Worm (Caenorhabditis elegans): ENCODE measurements around the gene srw-2.

The srw-2 gene

DNA sequence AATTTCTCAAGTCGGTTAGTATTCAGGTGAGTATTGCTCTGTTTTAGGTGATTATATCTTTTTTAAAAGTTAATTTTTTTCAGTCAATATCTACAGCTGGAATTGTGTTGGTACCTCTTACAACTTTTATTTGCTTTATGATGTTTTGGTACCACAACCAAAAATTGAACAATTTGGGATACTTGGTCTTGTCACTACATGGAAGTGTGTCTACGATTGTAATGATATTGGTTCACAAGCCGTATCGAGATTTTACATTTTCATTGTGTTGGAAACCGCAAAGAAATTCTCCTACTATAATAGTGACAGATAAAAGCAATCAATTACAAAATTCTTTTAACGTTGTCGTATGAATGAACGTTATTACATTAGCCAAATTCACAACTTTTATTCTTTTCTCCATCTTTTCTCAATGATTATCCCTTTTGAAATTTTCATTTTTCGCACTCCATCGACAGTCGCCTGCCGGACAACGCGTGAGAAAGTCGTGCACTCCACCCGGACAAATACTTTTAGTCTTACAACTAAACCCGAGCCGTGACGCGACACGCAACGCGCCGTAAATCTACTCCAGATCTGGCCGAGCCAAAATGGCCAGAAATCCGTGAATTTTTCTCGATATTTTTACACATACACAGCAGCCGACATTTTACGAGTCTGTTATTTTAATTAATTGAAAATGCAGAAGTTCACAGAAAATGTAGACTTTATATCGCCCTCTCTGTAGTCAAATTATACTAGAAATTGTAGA, 41.3 kb downstream of the srw-2 start:
- TF ChIP-seq B0310.2 (tag; optimal IDR thresholded peaks at IDR 0.05) (no peak), ets-7 (tag; optimal IDR thresholded peaks at IDR 0.05) (no peak)

DNA sequence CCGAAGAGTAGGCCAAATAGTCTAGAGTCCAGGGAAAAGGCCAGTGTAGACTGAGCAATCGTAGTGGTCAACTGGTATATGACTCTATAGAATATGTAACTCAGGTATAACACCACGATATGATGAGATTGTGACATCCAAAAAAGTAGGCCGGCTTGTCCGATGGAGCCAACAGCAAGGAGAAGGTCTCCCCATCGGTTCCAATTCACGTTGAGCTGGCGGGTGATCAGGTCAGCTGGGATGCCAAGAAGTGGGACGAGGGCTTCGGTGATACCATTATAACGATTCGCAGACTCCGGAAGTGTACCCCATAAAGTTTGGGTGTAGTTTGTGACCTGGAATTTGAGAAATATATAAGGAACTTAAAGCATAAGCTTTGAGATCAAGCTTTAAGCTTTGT, 42.3 kb downstream of the srw-2 start:
- TF ChIP-seq aly-1 (tag; optimal IDR thresholded peaks at IDR 0.05) (no peak), tra-4 (tag; optimal IDR thresholded peaks at IDR 0.05) (no peak), pes-1 (GFP tag; IDR thresholded peaks at IDR 0.05) (no peak)

ce11 chrV:2875422-2875821, 44.7 kb downstream of the srw-2 start, which contains the start of gene folt-2:
folt-2 (minus strand) TSS chrV:2875600.
- TF ChIP-seq ets-7 (tag; optimal IDR thresholded peaks at IDR 0.05) (no peak), tbx-11 (GFP tag; IDR thresholded peaks at IDR 0.05) (0 out of 2 replicates have a peak, but pooled peaks have one; percentile 16)

- TF ChIP-seq hmbx-1 (tag; optimal IDR thresholded peaks at IDR 0.05) = no peak
Observed at ce11 chrV:2876188-2876831, 45.6 kb downstream of the srw-2 start.

DNA sequence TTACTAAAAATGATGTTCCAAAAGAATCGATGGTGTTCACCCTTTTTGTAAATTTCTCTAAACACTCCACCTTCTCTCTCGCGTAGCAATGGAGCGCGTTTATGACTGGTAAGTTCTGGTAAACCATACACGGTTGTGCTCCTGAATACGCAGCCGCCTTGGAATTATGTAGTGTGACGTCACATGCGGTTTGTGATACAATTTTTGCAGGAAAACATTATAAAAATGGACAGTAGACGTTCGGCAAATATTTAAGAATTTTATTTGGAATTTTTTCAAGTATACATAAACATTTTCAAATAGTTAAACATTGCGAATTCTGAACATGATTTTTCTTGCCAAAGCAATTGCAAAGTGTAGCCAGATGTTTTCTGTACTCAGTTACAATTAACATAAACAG, 46.8 kb downstream of the srw-2 start, which contains the start of gene F37B4.10:
Gene F37B4.10 (minus strand): TSS at position 101 of the 400 bp plus-strand sequence.
- no peak for TF ChIP-seq aly-1 (tag; optimal IDR thresholded peaks at IDR 0.05)
- no peak for TF ChIP-seq tbx-11 (GFP tag; IDR thresholded peaks at IDR 0.05)
- TF ChIP-seq hmg-4 (GFP tag; optimal IDR thresholded peaks at IDR 0.05) = no peak
- no peak for TF ChIP-seq ama-1 (optimal IDR thresholded peaks at IDR 0.05)
- TF ChIP-seq tbx-37 (GFP tag; conservative IDR thresholded peaks at IDR 0.05) = no peak
- no peak for TF ChIP-seq pes-1 (GFP tag; IDR thresholded peaks at IDR 0.05)
- TF ChIP-seq scrt-1 (GFP tag; IDR thresholded peaks at IDR 0.05) = no peak
- no peak for TF ChIP-seq flt-1 (GFP tag; IDR thresholded peaks at IDR 0.05)
- TF ChIP-seq ets-7 (tag; optimal IDR thresholded peaks at IDR 0.05) = no peak
- no peak for TF ChIP-seq tra-4 (tag; optimal IDR thresholded peaks at IDR 0.05)
- no peak for TF ChIP-seq ceh-36 (tag; optimal IDR thresholded peaks at IDR 0.05)
- TF ChIP-seq F13C5.2 (tag; optimal IDR thresholded peaks at IDR 0.05) = no peak
- no peak for TF ChIP-seq sea-1 (GFP tag; conservative IDR thresholded peaks at IDR 0.05)
- TF ChIP-seq hnd-1 (tag; optimal IDR thresholded peaks at IDR 0.05) = no peak
- TF ChIP-seq hmbx-1 (tag; optimal IDR thresholded peaks at IDR 0.05) = no peak
- no peak for TF ChIP-seq ceh-13 (GFP tag; optimal IDR thresholded peaks at IDR 0.05)
- TF ChIP-seq B0310.2 (tag; optimal IDR thresholded peaks at IDR 0.05) = no peak

DNA sequence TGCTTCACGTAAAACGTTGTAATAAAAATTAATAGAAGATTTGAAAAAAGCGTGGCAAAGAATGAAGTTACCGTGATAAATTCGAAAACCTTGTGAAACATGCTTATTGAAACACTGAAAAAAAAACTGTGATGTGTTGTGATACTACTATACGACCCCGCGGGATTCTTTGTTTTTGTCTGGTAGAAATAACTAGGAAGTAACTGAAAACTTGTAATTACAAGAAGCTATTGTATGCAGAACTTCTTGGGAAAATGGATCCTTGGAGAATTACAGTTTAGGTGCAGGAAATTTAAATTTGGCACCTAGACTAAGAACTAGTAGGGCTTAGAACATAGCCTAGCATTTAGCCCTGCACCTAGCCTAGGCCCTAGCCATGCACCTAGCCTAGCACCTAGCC, 49.1 kb downstream of the srw-2 start, which contains the start of gene str-39:
Gene str-39 (minus strand): TSS at position 101 of the 400 bp plus-strand sequence.
- TF ChIP-seq F13C5.2 (tag; optimal IDR thresholded peaks at IDR 0.05) (no peak), ceh-36 (tag; optimal IDR thresholded peaks at IDR 0.05) (no peak), tra-4 (tag; optimal IDR thresholded peaks at IDR 0.05) (no peak), hmg-4 (GFP tag; optimal IDR thresholded peaks at IDR 0.05) (no peak), B0310.2 (tag; optimal IDR thresholded peaks at IDR 0.05) (no peak), hmbx-1 (tag; optimal IDR thresholded peaks at IDR 0.05) (no peak), pes-1 (GFP tag; IDR thresholded peaks at IDR 0.05) (no peak), hnd-1 (tag; optimal IDR thresholded peaks at IDR 0.05) (no peak), ets-7 (tag; optimal IDR thresholded peaks at IDR 0.05) (no peak), scrt-1 (GFP tag; IDR thresholded peaks at IDR 0.05) (no peak), sea-1 (GFP tag; conservative IDR thresholded peaks at IDR 0.05) (no peak), ceh-13 (GFP tag; optimal IDR thresholded peaks at IDR 0.05) (no peak), aly-1 (tag; optimal IDR thresholded peaks at IDR 0.05) (no peak), tbx-37 (GFP tag; conservative IDR thresholded peaks at IDR 0.05) (no peak), ama-1 (optimal IDR thresholded peaks at IDR 0.05) (no peak)

ce11 chrV:2880356-2880755, 49.7 kb downstream of the srw-2 start:
- TF ChIP-seq tbx-37 (GFP tag; conservative IDR thresholded peaks at IDR 0.05) (no peak), scrt-1 (GFP tag; IDR thresholded peaks at IDR 0.05) (no peak), hmg-4 (GFP tag; optimal IDR thresholded peaks at IDR 0.05) (no peak), pes-1 (GFP tag; IDR thresholded peaks at IDR 0.05) (no peak), B0310.2 (tag; optimal IDR thresholded peaks at IDR 0.05) (no peak), ceh-13 (GFP tag; optimal IDR thresholded peaks at IDR 0.05) (no peak), aly-1 (tag; optimal IDR thresholded peaks at IDR 0.05) (no peak), hnd-1 (tag; optimal IDR thresholded peaks at IDR 0.05) (no peak), hmbx-1 (tag; optimal IDR thresholded peaks at IDR 0.05) (no peak), tbx-11 (GFP tag; IDR thresholded peaks at IDR 0.05) (no peak), F13C5.2 (tag; optimal IDR thresholded peaks at IDR 0.05) (no peak), ama-1 (optimal IDR thresholded peaks at IDR 0.05) (no peak), ets-7 (tag; optimal IDR thresholded peaks at IDR 0.05) (no peak), flt-1 (GFP tag; IDR thresholded peaks at IDR 0.05) (no peak), tra-4 (tag; optimal IDR thresholded peaks at IDR 0.05) (no peak), ceh-36 (tag; optimal IDR thresholded peaks at IDR 0.05) (no peak), sea-1 (GFP tag; conservative IDR thresholded peaks at IDR 0.05) (no peak)

DNA sequence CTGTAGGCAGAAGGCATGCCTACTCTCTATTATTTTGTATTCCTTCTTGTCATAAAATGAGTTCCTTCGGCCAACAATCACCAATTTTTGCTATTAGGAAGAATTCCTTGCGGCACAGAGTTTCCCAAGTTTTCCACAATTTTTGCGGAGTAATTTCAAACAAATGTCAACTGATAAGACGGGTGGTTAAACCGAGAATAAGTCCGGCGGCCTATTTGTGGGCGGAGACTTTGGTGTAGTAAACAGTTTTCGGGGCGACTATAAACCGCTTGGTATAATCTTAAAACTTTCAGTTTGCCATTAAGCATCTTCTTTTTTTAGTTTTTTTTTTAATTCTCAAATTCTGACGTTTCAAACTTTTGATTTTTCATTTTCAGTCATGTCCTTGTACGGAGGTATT, 50.3 kb downstream of the srw-2 start, which contains the start of gene ifc-1:
Gene ifc-1 (plus strand): TSS at position 378 of the 400 bp plus-strand sequence.
- TF ChIP-seq aly-1 (tag; optimal IDR thresholded peaks at IDR 0.05) (no peak), sea-1 (GFP tag; conservative IDR thresholded peaks at IDR 0.05) (no peak), ets-7 (tag; optimal IDR thresholded peaks at IDR 0.05) (no peak), hmbx-1 (tag; optimal IDR thresholded peaks at IDR 0.05) (no peak), B0310.2 (tag; optimal IDR thresholded peaks at IDR 0.05) (no peak), ceh-36 (tag; optimal IDR thresholded peaks at IDR 0.05) (no peak), flt-1 (GFP tag; IDR thresholded peaks at IDR 0.05) (no peak), scrt-1 (GFP tag; IDR thresholded peaks at IDR 0.05) (no peak), ama-1 (optimal IDR thresholded peaks at IDR 0.05) (no peak), tbx-37 (GFP tag; conservative IDR thresholded peaks at IDR 0.05) (no peak)

Data from whole organism, early embryonic.